Fruit fly (Drosophila melanogaster) whole organism, pupa: ENCODE data around the gene ph-d.

Experiments
- CG10348 ChIP-seq: fragments of 200-800 bp; sonication (Bioruptor generic); IDR thresholded peaks from 2 replicates; pipeline ENCODE4 v1.3.6; 2022; ENCODE audit warnings: missing biosample characterization, missing genetic modification characterization
- CG34367 ChIP-seq: fragments of 200-800 bp; sonication (Bioruptor generic); optimal IDR thresholded peaks from 2 replicates; lab custom pipeline; 2018; ENCODE audit warnings: missing biosample characterization, mild to moderate bottlenecking, missing genetic modification characterization
- D1 ChIP-seq: fragments of 200-800 bp; sonication (Bioruptor generic); optimal IDR thresholded peaks from 2 replicates; lab custom pipeline; 2018; ENCODE audit warnings: missing biosample characterization, mild to moderate bottlenecking, missing genetic modification characterization, moderate library complexity
- Ets98B ChIP-seq: fragments of 200-800 bp; sonication (Bioruptor generic); IDR thresholded peaks from 2 replicates; pipeline ENCODE4 v1.3.6; 2022; ENCODE audit warnings: missing biosample characterization, missing genetic modification characterization
- Pif1B ChIP-seq: fragments of 200-800 bp; sonication (Bioruptor generic); optimal IDR thresholded peaks from 3 replicates; lab custom pipeline; 2016; ENCODE audit warnings: missing biosample characterization, missing genetic modification characterization
- gl ChIP-seq: fragments of 200-800 bp; sonication (Bioruptor generic); optimal IDR thresholded peaks from 2 replicates; lab custom pipeline; 2018; ENCODE audit warnings: missing biosample characterization, mild to moderate bottlenecking, missing genetic modification characterization

dm6 chrX:2096341-2096740 is 26.7 kb downstream of the ph-d start:
- no peak for TF ChIP-seq Ets98B (GFP tag; lab: Robert Waterston, UW)
- no peak for TF ChIP-seq D1 (tag; lab: Kevin White, UChicago)
- no peak for TF ChIP-seq CG10348 (GFP tag; lab: Robert Waterston, UW)
- TF ChIP-seq CG34367 (tag; lab: Kevin White, UChicago): no peak
- TF ChIP-seq Pif1B (GFP tag; lab: Kevin White, UChicago): no peak
- no peak for TF ChIP-seq gl
